Worm (Caenorhabditis elegans): ENCODE data around the gene pros-1.

The pros-1 gene

ce11 chrIII:8042775-8043174 is 24.3 kb upstream of the pros-1 start, which contains the start of gene K12H4.6:
Gene K12H4.6 (minus strand): TSS chrIII:8042875.
- no peak for TF ChIP-seq unc-42 (tag; optimal IDR thresholded peaks at IDR 0.05)
- no peak for TF ChIP-seq ceh-22 (tag; optimal IDR thresholded peaks at IDR 0.05)
- TF ChIP-seq ama-1 (optimal IDR thresholded peaks at IDR 0.05), result no peak
- no peak for TF ChIP-seq tbx-7 (tag; optimal IDR thresholded peaks at IDR 0.05)
- no peak for TF ChIP-seq pros-1 (tag; optimal IDR thresholded peaks at IDR 0.05)
- no peak for TF ChIP-seq ceh-31 (tag; optimal IDR thresholded peaks at IDR 0.05)
- no peak for TF ChIP-seq ceh-9 (tag; optimal IDR thresholded peaks at IDR 0.05)
- no peak for TF ChIP-seq pag-3 (tag; optimal IDR thresholded peaks at IDR 0.05; ENCODE audit: borderline replicate concordance)
- no peak for TF ChIP-seq ttx-3 (tag; optimal IDR thresholded peaks at IDR 0.05)
- no peak for TF ChIP-seq elt-2 (tag; optimal IDR thresholded peaks at IDR 0.05)
- no peak for TF ChIP-seq lin-11 (tag; optimal IDR thresholded peaks at IDR 0.05)
- TF ChIP-seq pha-4 (tag; optimal IDR thresholded peaks at IDR 0.05), result no peak
- no peak for TF ChIP-seq C38D4.7 (GFP tag; optimal IDR thresholded peaks at IDR 0.05)
- no peak for TF ChIP-seq unc-55 (GFP tag; optimal IDR thresholded peaks at IDR 0.05)
- no peak for TF ChIP-seq pqm-1 (tag; optimal IDR thresholded peaks at IDR 0.05)
- TF ChIP-seq hlh-15 (tag; optimal IDR thresholded peaks at IDR 0.05), result no peak

ce11 chrIII:8043784-8044183 is 23.3 kb upstream of the pros-1 start:
- peak; percentile 98 for TF ChIP-seq nfya-1 (tag; optimal IDR thresholded peaks at IDR 0.05)
- peak; percentile 99 for TF ChIP-seq ceh-48 (tag; optimal IDR thresholded peaks at IDR 0.05)
- TF ChIP-seq ceh-14 (tag; optimal IDR thresholded peaks at IDR 0.05), result peak; percentile 100
- TF ChIP-seq T23F11.4 (GFP tag; optimal IDR thresholded peaks at IDR 0.05), result peak; percentile 99
- peak; percentile 100 for TF ChIP-seq ceh-34 (tag; optimal IDR thresholded peaks at IDR 0.05)
- TF ChIP-seq mec-3 (tag; optimal IDR thresholded peaks at IDR 0.05; ENCODE audit: borderline replicate concordance), result peak; percentile 100
- TF ChIP-seq elt-2 (tag; optimal IDR thresholded peaks at IDR 0.05), result peak; percentile 100
- TF ChIP-seq hlh-30 (tag; optimal IDR thresholded peaks at IDR 0.05; ENCODE audit: insufficient read depth), result peak; percentile 76
- TF ChIP-seq gmeb-2 (tag; optimal IDR thresholded peaks at IDR 0.05), result peak; percentile 99
- peak; percentile 100 for TF ChIP-seq elt-4 (tag; optimal IDR thresholded peaks at IDR 0.05)
- no peak for TF ChIP-seq odd-2 (tag; optimal IDR thresholded peaks at IDR 0.05)
- TF ChIP-seq ceh-2 (tag; optimal IDR thresholded peaks at IDR 0.05), result peak; percentile 100
- TF ChIP-seq ahr-1 (tag; optimal IDR thresholded peaks at IDR 0.05), result peak; percentile 100
- peak; percentile 98 for TF ChIP-seq C38D4.7 (GFP tag; optimal IDR thresholded peaks at IDR 0.05)
- peak; percentile 100 for TF ChIP-seq unc-86 (tag; optimal IDR thresholded peaks at IDR 0.05)
- TF ChIP-seq tbx-2 (tag; optimal IDR thresholded peaks at IDR 0.05), result peak; percentile 100
- peak; percentile 100 for TF ChIP-seq rnt-1 (tag; optimal IDR thresholded peaks at IDR 0.05)
- peak; percentile 100 for TF ChIP-seq hlh-8 (tag; optimal IDR thresholded peaks at IDR 0.05)
- TF ChIP-seq tbx-7 (tag; optimal IDR thresholded peaks at IDR 0.05), result peak; percentile 100
- TF ChIP-seq pros-1 (tag; optimal IDR thresholded peaks at IDR 0.05), result peak; percentile 53
- peak; percentile 99 for TF ChIP-seq npax-4 (tag; optimal IDR thresholded peaks at IDR 0.05)
- TF ChIP-seq ceh-18 (tag; optimal IDR thresholded peaks at IDR 0.05), result peak; percentile 100
- peak; percentile 100 for TF ChIP-seq ttx-3 (tag; optimal IDR thresholded peaks at IDR 0.05)
- TF ChIP-seq madf-2 (tag; optimal IDR thresholded peaks at IDR 0.05), result peak; percentile 100
- no peak for TF ChIP-seq pha-4 (tag; optimal IDR thresholded peaks at IDR 0.05)
- peak; percentile 96 for TF ChIP-seq nhr-232 (tag; optimal IDR thresholded peaks at IDR 0.05)
- TF ChIP-seq pha-2 (tag; optimal IDR thresholded peaks at IDR 0.05), result peak; percentile 98
- peak; percentile 96 for TF ChIP-seq sdc-2 (tag; optimal IDR thresholded peaks at IDR 0.05)
- TF ChIP-seq fax-1 (tag; optimal IDR thresholded peaks at IDR 0.05), result peak; percentile 100
- peak; percentile 100 for TF ChIP-seq ets-4 (tag; optimal IDR thresholded peaks at IDR 0.05)
- peak; percentile 100 for TF ChIP-seq hlh-6 (tag; optimal IDR thresholded peaks at IDR 0.05)
- no peak for TF ChIP-seq ceh-30 (tag; optimal IDR thresholded peaks at IDR 0.05)
- TF ChIP-seq unc-3 (GFP tag; conservative IDR thresholded peaks at IDR 0.05), result peak; percentile 100
- peak; percentile 100 for TF ChIP-seq unc-3 (tag; optimal IDR thresholded peaks at IDR 0.05)
- peak; percentile 99 for TF ChIP-seq fkh-6 (tag; optimal IDR thresholded peaks at IDR 0.05)
- peak; percentile 100 for TF ChIP-seq ztf-16 (tag; optimal IDR thresholded peaks at IDR 0.05)
- peak; percentile 100 for TF ChIP-seq dmd-4 (tag; optimal IDR thresholded peaks at IDR 0.05; ENCODE audit: borderline replicate concordance)
- peak; percentile 96 for TF ChIP-seq che-1 (tag; optimal IDR thresholded peaks at IDR 0.05)
- peak; percentile 100 for TF ChIP-seq zip-5 (tag; optimal IDR thresholded peaks at IDR 0.05)
- peak; percentile 100 for TF ChIP-seq lim-6 (tag; optimal IDR thresholded peaks at IDR 0.05)
- peak; percentile 100 for TF ChIP-seq ceh-19 (GFP tag; optimal IDR thresholded peaks at IDR 0.05)
- TF ChIP-seq nhr-11 (tag; optimal IDR thresholded peaks at IDR 0.05), result no peak
- peak; percentile 100 for TF ChIP-seq hlh-15 (tag; optimal IDR thresholded peaks at IDR 0.05)
- peak; percentile 23 for TF ChIP-seq unc-55 (GFP tag; optimal IDR thresholded peaks at IDR 0.05)

Data from whole organism, late embryonic.